Fruit fly (Drosophila melanogaster): ENCODE data around the gene Meics.

DNA sequence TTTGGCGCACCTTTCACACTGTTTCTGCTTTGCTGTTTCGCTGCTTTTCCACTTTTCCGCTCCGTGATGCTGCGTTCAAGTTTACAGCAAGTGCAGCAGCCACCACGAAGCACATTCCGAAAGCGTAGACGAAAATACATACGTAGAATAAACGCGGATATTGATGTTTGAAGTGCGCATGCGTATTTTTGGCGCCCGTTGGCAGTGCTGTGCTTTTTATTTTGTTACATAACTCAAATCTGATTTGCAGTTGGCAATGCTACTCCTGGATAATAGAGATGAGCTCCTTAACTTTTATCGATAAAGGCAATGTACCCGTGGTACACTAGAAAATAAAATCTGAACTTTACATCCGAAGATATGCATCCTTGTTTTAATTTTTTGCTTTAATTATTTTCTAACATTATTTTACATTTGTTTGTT is 42.2 kb upstream of the Meics start:
- no peak for TF ChIP-seq Smox (GFP tag; optimal IDR thresholded peaks at IDR 0.05)
- TF ChIP-seq svp (GFP tag) = no peak
- no peak for TF ChIP-seq CG8319 (GFP tag; optimal IDR thresholded peaks at IDR 0.05)
